Worm (Caenorhabditis elegans) whole organism, L1 larva: ENCODE results near the gene C53A5.13.
A peak's percentile ranks its signal among the peaks of the same experiment; 100 is the strongest.

Source experiments
- C04F5.9 ChIP-seq: sonication (generic microtip); optimal IDR thresholded peaks from 2 replicates; lab custom pipeline; 2016; ENCODE audit warnings: missing genetic modification characterization, missing compliant biosample characterization
- C16A3.4 ChIP-seq: fragments of 150-350 bp; optimal IDR thresholded peaks from 2 replicates; lab custom pipeline; 2014; ENCODE audit warnings: missing biosample characterization, missing genetic modification characterization
- C34B4.2 ChIP-seq: sonication (generic microtip); optimal IDR thresholded peaks from 2 replicates; lab custom pipeline; 2017; ENCODE audit warnings: mild to moderate bottlenecking, missing genetic modification characterization, missing compliant biosample characterization
- F16B12.6 ChIP-seq: fragments of 150-350 bp; optimal IDR thresholded peaks from 2 replicates; lab custom pipeline; 2014; ENCODE audit warnings: missing biosample characterization, missing genetic modification characterization
- ama-1 ChIP-seq: fragments of 150-350 bp; optimal IDR thresholded peaks from 2 replicates; lab custom pipeline; 2014
- blmp-1 ChIP-seq: fragments of 150-350 bp; optimal IDR thresholded peaks from 2 replicates; lab custom pipeline; 2014; ENCODE audit warnings: missing biosample characterization, missing genetic modification characterization
- ceh-82 ChIP-seq, 3 experiments: fragments of 150-350 bp in 1 of 3; sonication (generic microtip) in 2 of 3; optimal IDR thresholded peaks; 2 replicates each; lab custom pipeline; 2014 to 2017; ENCODE audit warnings: missing biosample characterization in 3 of 3, missing genetic modification characterization in 3 of 3
- ces-1 ChIP-seq: fragments of 150-350 bp; optimal IDR thresholded peaks from 2 replicates; lab custom pipeline; 2014; ENCODE audit warnings: missing biosample characterization, missing genetic modification reagents, missing genetic modification characterization
- efl-1 ChIP-seq, 4 experiments: fragments of 150-350 bp; optimal IDR thresholded peaks in 3 of 4; peaks in 1 of 4; 1 replicate in 1 of 4; 2 replicates in 3 of 4; lab custom pipeline; 2014; ENCODE audit warnings: missing biosample characterization in 2 of 4, missing genetic modification characterization in 2 of 4, missing genetic modification reagents in 2 of 4
- egl-13 ChIP-seq: sonication (generic microtip); optimal IDR thresholded peaks from 2 replicates; lab custom pipeline; 2016; ENCODE audit warnings: missing genotype, missing genetic modification reagents, missing genetic modification characterization, missing compliant biosample characterization
- elt-2 ChIP-seq: sonication (generic microtip); optimal IDR thresholded peaks from 2 replicates; lab custom pipeline; 2016; ENCODE audit warnings: missing genetic modification characterization, mild to moderate bottlenecking, inconsistent platforms, missing compliant biosample characterization, missing genetic modification reagents
- elt-3 ChIP-seq, 6 experiments: fragments of 150-350 bp in 1 of 6; sonication (generic microtip); optimal IDR thresholded peaks; 2 replicates each; lab custom pipeline; 2017 to 2018; ENCODE audit warnings: missing biosample characterization in 6 of 6, missing genetic modification characterization in 6 of 6, inconsistent platforms in 1 of 6
- ets-5 ChIP-seq: fragments of 200-800 bp; sonication (Bioruptor generic); IDR thresholded peaks from 2 replicates; pipeline ENCODE4 v1.3.6; 2022; ENCODE audit warnings: missing genetic modification characterization, missing compliant biosample characterization
- fkh-4 ChIP-seq: sonication (generic microtip); optimal IDR thresholded peaks from 2 replicates; lab custom pipeline; 2016; ENCODE audit warnings: missing compliant biosample characterization, missing genetic modification characterization, borderline replicate concordance
- fkh-8 ChIP-seq: sonication (generic microtip); optimal IDR thresholded peaks from 2 replicates; lab custom pipeline; 2016; ENCODE audit warnings: mild to moderate bottlenecking, missing genetic modification characterization, missing compliant biosample characterization
- grh-1 ChIP-seq: fragments of 200-800 bp; sonication (Bioruptor generic); IDR thresholded peaks from 2 replicates; pipeline ENCODE4 v1.3.6; 2022; ENCODE audit warnings: missing genetic modification reagents, missing genetic modification characterization, missing compliant biosample characterization
- hlh-17 ChIP-seq: fragments of 200-800 bp; sonication (Bioruptor generic); optimal IDR thresholded peaks from 2 replicates; lab custom pipeline; 2018; ENCODE audit warnings: missing genetic modification characterization, mild to moderate bottlenecking, missing compliant biosample characterization, moderate library complexity, borderline replicate concordance
- hlh-4 ChIP-seq: sonication (generic microtip); optimal IDR thresholded peaks from 2 replicates; lab custom pipeline; 2016; ENCODE audit warnings: mild to moderate bottlenecking, missing genetic modification characterization, missing compliant biosample characterization
- irx-1 ChIP-seq: sonication (generic microtip); optimal IDR thresholded peaks from 2 replicates; lab custom pipeline; 2016; ENCODE audit warnings: missing genetic modification characterization, missing compliant biosample characterization
- isw-1 ChIP-seq: fragments of 200-800 bp; sonication (Bioruptor generic); IDR thresholded peaks from 2 replicates; pipeline ENCODE4 v1.3.6; 2022; ENCODE audit warnings: missing genetic modification characterization, missing compliant biosample characterization
- jun-1 ChIP-seq: fragments of 150-350 bp; optimal IDR thresholded peaks from 2 replicates; lab custom pipeline; 2014; ENCODE audit warnings: missing biosample characterization, missing genetic modification reagents, missing genetic modification characterization
- lin-13 ChIP-seq: fragments of 150-350 bp; optimal IDR thresholded peaks from 2 replicates; lab custom pipeline; 2014; ENCODE audit warnings: missing biosample characterization, missing genetic modification reagents, missing genetic modification characterization
- lin-14 ChIP-seq: fragments of 200-800 bp; sonication (Bioruptor generic); optimal IDR thresholded peaks from 2 replicates; lab custom pipeline; 2018; ENCODE audit warnings: mild to moderate bottlenecking, missing genetic modification characterization, moderate library complexity, missing compliant biosample characterization
- lin-35 ChIP-seq, 2 experiments: fragments of 150-350 bp; optimal IDR thresholded peaks; 2 replicates each; lab custom pipeline; 2014; ENCODE audit warnings: missing biosample characterization in 2 of 2, missing genetic modification characterization in 2 of 2, missing genetic modification reagents in 2 of 2
- mab-9 ChIP-seq: fragments of 200-800 bp; sonication (Bioruptor generic); IDR thresholded peaks from 2 replicates; pipeline ENCODE4 v1.3.6; 2022; ENCODE audit warnings: missing genetic modification reagents, missing genetic modification characterization, missing compliant biosample characterization
- mdl-1 ChIP-seq, 2 experiments: fragments of 150-350 bp; optimal IDR thresholded peaks; 2 replicates each; lab custom pipeline; 2014 to 2017; ENCODE audit warnings: missing biosample characterization in 2 of 2, missing genetic modification characterization in 2 of 2, inconsistent platforms in 1 of 2
- nhr-19 ChIP-seq: fragments of 200-800 bp; sonication (Bioruptor generic); conservative IDR thresholded peaks from 2 replicates; pipeline ENCODE4 v1.3.6; 2022; ENCODE audit warnings: missing genetic modification characterization, missing compliant biosample characterization
- nhr-20 ChIP-seq: sonication (generic microtip); optimal IDR thresholded peaks from 2 replicates; lab custom pipeline; 2016; ENCODE audit warnings: mild to moderate bottlenecking, missing genetic modification characterization, missing compliant biosample characterization
- nhr-47 ChIP-seq: sonication (generic microtip); optimal IDR thresholded peaks from 2 replicates; lab custom pipeline; 2016; ENCODE audit warnings: mild to moderate bottlenecking, missing genetic modification characterization, moderate library complexity, missing compliant biosample characterization
- nhr-71 ChIP-seq: sonication (generic microtip); optimal IDR thresholded peaks from 2 replicates; lab custom pipeline; 2016; ENCODE audit warnings: mild to moderate bottlenecking, missing genetic modification characterization, moderate library complexity, missing compliant biosample characterization
- nhr-90 ChIP-seq: sonication (generic microtip); optimal IDR thresholded peaks from 2 replicates; lab custom pipeline; 2016; ENCODE audit warnings: mild to moderate bottlenecking, missing genetic modification characterization, missing compliant biosample characterization; ENCODE audit not compliant: poor library complexity
- pax-3 ChIP-seq: fragments of 200-800 bp; sonication (Bioruptor generic); optimal IDR thresholded peaks from 2 replicates; lab custom pipeline; 2018; ENCODE audit warnings: mild to moderate bottlenecking, missing genetic modification characterization, moderate library complexity, missing compliant biosample characterization
- pqm-1 ChIP-seq: sonication (generic microtip); optimal IDR thresholded peaks from 3 replicates; lab custom pipeline; 2017; ENCODE audit warnings: missing biosample characterization, missing genetic modification characterization
- rnt-1 ChIP-seq: sonication (generic microtip); optimal IDR thresholded peaks from 2 replicates; lab custom pipeline; 2016; ENCODE audit warnings: mild to moderate bottlenecking, missing genetic modification characterization, moderate library complexity, missing compliant biosample characterization
- skn-1 ChIP-seq: fragments of 150-350 bp; optimal IDR thresholded peaks from 2 replicates; lab custom pipeline; 2014; ENCODE audit warnings: missing biosample characterization, missing genetic modification characterization
- snpc-4 ChIP-seq: fragments of 150-350 bp; optimal IDR thresholded peaks from 2 replicates; lab custom pipeline; 2014; ENCODE audit warnings: missing biosample characterization, missing genetic modification characterization
- sptf-1 ChIP-seq: fragments of 150-350 bp; optimal IDR thresholded peaks from 2 replicates; lab custom pipeline; 2014; ENCODE audit warnings: missing biosample characterization, missing genetic modification characterization
- tlp-1 ChIP-seq: fragments of 150-350 bp; optimal IDR thresholded peaks from 2 replicates; lab custom pipeline; 2014; ENCODE audit warnings: missing biosample characterization, missing genetic modification characterization
- unc-130 ChIP-seq: fragments of 150-350 bp; optimal IDR thresholded peaks from 2 replicates; lab custom pipeline; 2017; ENCODE audit warnings: missing biosample characterization, missing genetic modification characterization, inconsistent platforms
- unc-62 ChIP-seq: fragments of 150-350 bp; optimal IDR thresholded peaks from 2 replicates; lab custom pipeline; 2014; ENCODE audit warnings: missing biosample characterization, missing genetic modification reagents, missing genetic modification characterization
- unc-86 ChIP-seq: sonication (generic microtip); optimal IDR thresholded peaks from 2 replicates; lab custom pipeline; 2016; ENCODE audit warnings: missing genetic modification characterization, missing compliant biosample characterization
- zag-1 ChIP-seq: fragments of 150-350 bp; optimal IDR thresholded peaks from 2 replicates; lab custom pipeline; 2014; ENCODE audit warnings: missing biosample characterization, missing genetic modification characterization
- ztf-4 ChIP-seq: fragments of 150-350 bp; optimal IDR thresholded peaks from 2 replicates; lab custom pipeline; 2014; ENCODE audit warnings: missing biosample characterization, missing genetic modification characterization

Gene C53A5.13

DNA sequence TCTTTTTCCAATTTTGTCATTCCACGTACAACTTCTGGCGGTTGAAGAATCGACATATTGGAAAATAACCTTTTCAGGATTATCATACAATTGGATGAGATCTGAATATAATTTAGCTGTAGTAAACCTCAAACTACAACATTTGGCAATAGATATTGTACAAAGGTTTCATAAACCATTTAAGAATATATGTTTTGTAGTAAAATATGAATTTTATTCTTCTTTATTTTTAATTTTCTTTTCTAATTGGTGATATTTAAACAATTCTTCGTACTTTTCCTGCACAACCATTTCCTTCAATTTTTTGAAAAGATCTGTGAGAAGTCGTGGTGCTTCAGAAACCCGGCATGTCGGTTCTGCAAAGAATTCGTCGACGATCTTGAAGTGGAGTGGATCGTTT is 25.7 kb upstream of the C53A5.13 start, which contains the start of gene C53A5.17:
C53A5.17 (minus strand) TSS at position 101 of the 400 bp plus-strand sequence.
- TF ChIP-seq tlp-1 (tag; lab: Kevin White, UChicago) (no peak), ces-1 (no peak), sptf-1 (tag; lab: Kevin White, UChicago) (no peak), nhr-20 (tag; lab: Kevin White, UChicago) (no peak), C16A3.4 (no peak), mdl-1 (tag; optimal IDR thresholded peaks at IDR 0.05; lab: Kevin White, UChicago) (no peak)

DNA sequence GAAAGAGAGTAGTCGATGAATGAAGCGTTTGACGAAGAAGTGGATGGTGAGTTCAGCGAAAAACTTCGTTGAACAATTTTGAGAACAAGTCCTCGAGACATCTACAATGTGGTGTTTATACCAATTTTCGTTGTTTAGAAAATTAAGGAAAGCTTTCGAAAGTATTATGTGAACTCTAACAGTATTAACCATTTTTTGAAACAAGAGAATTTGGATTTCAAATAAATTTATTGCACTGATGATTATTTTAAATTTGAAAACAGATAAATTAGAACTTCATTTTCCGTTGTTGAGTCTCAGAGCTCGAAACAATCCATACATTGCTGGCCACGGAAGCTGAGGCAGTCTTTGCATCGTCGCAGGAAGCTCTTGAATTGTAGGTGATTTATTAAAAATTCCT is 24.2 kb upstream of the C53A5.13 start, which contains the start of gene C53A5.16:
C53A5.16 (minus strand) TSS at position 101 of the 400 bp plus-strand sequence.
- TF ChIP-seq egl-13 (tag; lab: Kevin White, UChicago) (no peak), ztf-4 (tag; lab: Kevin White, UChicago) (no peak), ama-1 (lab: Kevin White, UChicago) (peak; percentile 37)

DNA sequence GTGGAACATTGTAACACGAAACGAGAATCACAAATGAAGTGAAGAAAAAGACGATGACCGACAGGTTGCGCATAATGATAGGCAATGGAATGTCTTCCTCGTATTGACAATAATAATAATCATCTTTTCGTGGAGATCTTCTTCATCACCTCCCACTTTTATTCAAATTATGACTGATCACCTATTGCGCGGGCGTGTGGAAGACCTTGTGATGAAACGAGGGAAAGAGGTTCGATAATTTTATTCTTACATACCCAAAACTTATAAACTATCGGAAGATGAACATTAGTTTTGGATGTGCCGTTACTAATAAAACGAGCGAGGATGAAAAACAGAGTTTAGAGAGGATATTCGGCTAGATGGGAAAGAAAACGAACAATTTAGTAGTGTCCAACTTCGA is 23.6 kb upstream of the C53A5.13 start, which contains the start of gene C53A5.2:
C53A5.2 (minus strand) TSS at position 101 of the 400 bp plus-strand sequence.
- TF ChIP-seq isw-1 (GFP tag; lab: Robert Waterston, UW) (no peak), efl-1 (optimal IDR thresholded peaks at IDR 0.05; lab: Kevin White, UChicago) (no peak), efl-1 (GFP tag; optimal IDR thresholded peaks at IDR 0.05 in 1 of 2; lab: Kevin White, UChicago) (peak in 1 of 2 experiments; percentile 88), mab-9 (GFP tag; lab: Robert Waterston, UW) (no peak)

DNA sequence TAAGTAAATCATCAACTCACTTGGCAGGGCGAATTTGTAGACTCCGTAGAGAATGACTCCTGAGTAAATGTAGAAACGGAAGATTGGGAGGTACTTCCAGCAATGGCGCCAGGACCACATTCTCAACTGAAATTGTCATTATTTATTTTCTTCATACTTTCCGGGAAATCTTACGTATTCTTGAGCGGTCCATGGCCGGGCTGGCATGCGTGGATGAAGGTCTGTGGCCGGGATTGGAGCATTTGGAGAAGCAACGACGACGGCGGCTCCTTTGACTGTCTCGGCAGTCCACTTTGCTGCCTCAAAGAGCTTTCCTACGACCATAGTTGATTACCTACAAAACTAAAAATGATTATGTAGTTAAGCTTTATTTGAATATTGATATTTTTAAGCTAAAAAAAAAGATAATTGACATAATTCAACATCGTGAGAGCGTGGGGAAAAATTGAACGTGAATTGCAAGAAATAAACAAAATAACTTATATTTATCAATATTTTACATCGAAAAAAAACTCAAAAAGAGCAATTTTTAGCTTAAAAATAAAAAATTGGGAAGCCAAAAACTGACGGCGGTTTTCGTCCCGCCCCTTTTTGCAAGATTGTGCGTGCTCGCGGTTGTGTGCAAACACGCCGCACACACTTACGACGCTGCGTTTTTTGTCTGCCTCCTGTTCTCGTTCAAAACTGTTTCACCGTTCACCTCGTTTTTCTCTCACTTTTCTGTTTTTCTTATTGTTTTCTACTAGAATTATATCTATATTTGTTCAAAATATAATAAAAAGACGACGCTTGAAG is 22.7 kb upstream of the C53A5.13 start, which contains the start of gene ril-1:
ril-1 (minus strand) TSS at position 342 of the 795 bp plus-strand sequence.
- TF ChIP-seq hlh-4 (tag; lab: Kevin White, UChicago) = no peak
- TF ChIP-seq F16B12.6 (tag; lab: Kevin White, UChicago) = no peak
- no peak for TF ChIP-seq lin-13
- TF ChIP-seq C34B4.2 (tag; lab: Kevin White, UChicago) = no peak
- TF ChIP-seq snpc-4 (tag; lab: Kevin White, UChicago) = no peak
- no peak for TF ChIP-seq irx-1
- TF ChIP-seq unc-62 = no peak
- TF ChIP-seq sptf-1 (tag; lab: Kevin White, UChicago) = no peak
- no peak for TF ChIP-seq pqm-1 (tag; lab: Kevin White, UChicago)
- TF ChIP-seq ztf-4 (tag; lab: Kevin White, UChicago) = no peak
- TF ChIP-seq grh-1 (GFP tag; lab: Robert Waterston, UW) = no peak
- TF ChIP-seq unc-86 = no peak
- TF ChIP-seq efl-1 (optimal IDR thresholded peaks at IDR 0.05; lab: Kevin White, UChicago) = peak; percentile 38 to 41
- peak; percentile 6 to 85 for TF ChIP-seq efl-1 (GFP tag; optimal IDR thresholded peaks at IDR 0.05 in 1 of 2; lab: Kevin White, UChicago)
- peak; percentile 2 to 40 (median 32) for TF ChIP-seq ceh-82 (tag; optimal IDR thresholded peaks at IDR 0.05; lab: Kevin White, UChicago)
- peak; percentile 40 for TF ChIP-seq skn-1
- no peak for TF ChIP-seq C04F5.9 (tag; lab: Kevin White, UChicago)
- no peak for TF ChIP-seq hlh-17 (GFP tag; lab: Kevin White, UChicago)
- no peak; the same call in 1 of the 2 replicates for TF ChIP-seq nhr-19
- no peak for TF ChIP-seq ets-5 (GFP tag; lab: Robert Waterston, UW)
- no peak for TF ChIP-seq elt-3 (tag; optimal IDR thresholded peaks at IDR 0.05; lab: Kevin White, UChicago)
- peak; percentile 14 for TF ChIP-seq unc-130
- TF ChIP-seq jun-1 (tag; lab: Kevin White, UChicago) = no peak
- TF ChIP-seq nhr-20 (tag; lab: Kevin White, UChicago) = peak; percentile 25
- TF ChIP-seq rnt-1 (tag; lab: Kevin White, UChicago) = peak; percentile 35
- TF ChIP-seq nhr-47 = peak; percentile 38
- no peak for TF ChIP-seq pax-3 (tag; lab: Kevin White, UChicago)
- peak; percentile 55 for TF ChIP-seq nhr-71 (tag; lab: Kevin White, UChicago)
- TF ChIP-seq nhr-90 (tag; lab: Kevin White, UChicago) = peak; percentile 44
- no peak for TF ChIP-seq fkh-4 (tag; lab: Kevin White, UChicago)
- peak; percentile 23 to 57 for TF ChIP-seq lin-35 (GFP tag; optimal IDR thresholded peaks at IDR 0.05; lab: Kevin White, UChicago)
- no peak for TF ChIP-seq lin-14
- no peak for TF ChIP-seq egl-13 (tag; lab: Kevin White, UChicago)
- TF ChIP-seq zag-1 (tag; lab: Kevin White, UChicago) = no peak
- TF ChIP-seq blmp-1 = no peak
- TF ChIP-seq isw-1 (GFP tag; lab: Robert Waterston, UW) = no peak
- no peak for TF ChIP-seq elt-2 (tag; lab: Kevin White, UChicago)
- peak; percentile 34 for TF ChIP-seq fkh-8 (tag; lab: Kevin White, UChicago)
- no peak for TF ChIP-seq tlp-1 (tag; lab: Kevin White, UChicago)
